Worm (Caenorhabditis elegans): ENCODE data around the gene pde-4.
A peak's percentile ranks its signal among the peaks of the same experiment; 100 is the strongest.

Gene pde-4

DNA sequence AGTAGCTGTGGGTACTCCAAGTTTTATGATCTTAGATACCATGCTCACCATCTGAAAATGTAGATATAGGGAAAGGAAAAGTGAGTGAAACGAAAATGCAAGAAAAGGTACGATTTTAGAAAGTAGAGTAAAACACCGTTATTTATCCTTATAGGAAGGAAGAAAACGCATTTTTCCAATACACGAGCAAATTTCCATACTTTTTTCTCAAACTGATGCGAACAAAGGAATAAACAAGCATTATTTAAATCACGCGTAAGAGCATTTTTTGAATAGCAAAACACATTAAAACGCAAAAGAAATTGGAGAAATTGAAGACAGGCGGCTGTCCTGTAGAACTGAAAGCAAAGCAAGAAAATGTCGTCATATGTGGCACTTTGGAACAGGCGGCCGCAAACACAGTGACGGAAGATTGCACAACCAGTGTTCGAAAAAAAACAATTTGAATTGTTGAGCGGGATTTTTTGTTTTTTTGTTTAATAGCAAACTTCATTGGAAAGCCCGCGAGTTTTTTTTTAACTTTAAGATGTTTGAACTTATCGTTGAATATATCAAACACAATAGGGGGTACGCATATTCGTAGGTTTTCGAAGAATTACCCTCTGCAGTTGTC, 52.2 kb downstream of the pde-4 start, which contains the start of gene pgam-5 (continued):
- TF ChIP-seq lsl-1 (GFP tag; optimal IDR thresholded peaks at IDR 0.05) = peak; percentile 58
- TF ChIP-seq nhr-27 (tag; optimal IDR thresholded peaks at IDR 0.05) = no peak
- peak; percentile 71; the same call in 1 of the 2 replicates for TF ChIP-seq ceh-91 (GFP tag; IDR thresholded peaks at IDR 0.05)
- no peak for TF ChIP-seq nfya-2 (GFP tag; IDR thresholded peaks at IDR 0.05)
- TF ChIP-seq Y56A3A.18 (GFP tag; IDR thresholded peaks at IDR 0.05) = no peak
- TF ChIP-seq F39B2.1 (GFP tag; IDR thresholded peaks at IDR 0.05) = no peak
- TF ChIP-seq Y53F4B.3 (GFP tag; IDR thresholded peaks at IDR 0.05) = no peak
- no peak for TF ChIP-seq bed-2 (GFP tag; IDR thresholded peaks at IDR 0.05)
- TF ChIP-seq attf-3 (GFP tag; conservative IDR thresholded peaks at IDR 0.05) = no peak
- no peak for TF ChIP-seq pbrm-1 (GFP tag; IDR thresholded peaks at IDR 0.05)
- TF ChIP-seq dpff-1 (tag; optimal IDR thresholded peaks at IDR 0.05) = no peak
- TF ChIP-seq T07F8.4 (tag; optimal IDR thresholded peaks at IDR 0.05) = no peak
- no peak for TF ChIP-seq ceh-79 (tag; optimal IDR thresholded peaks at IDR 0.05)
- no peak for TF ChIP-seq gei-17 (GFP tag; optimal IDR thresholded peaks at IDR 0.05)
- TF ChIP-seq die-1 (tag; optimal IDR thresholded peaks at IDR 0.05) = no peak
- no peak for TF ChIP-seq ZK185.1 (tag; optimal IDR thresholded peaks at IDR 0.05; ENCODE audit: poor library complexity, severe bottlenecking)
- no peak for TF ChIP-seq tlf-1 (GFP tag; optimal IDR thresholded peaks at IDR 0.05)
- TF ChIP-seq madf-6 (GFP tag; IDR thresholded peaks at IDR 0.05) = peak; percentile 93
- TF ChIP-seq B0336.3 (GFP tag; IDR thresholded peaks at IDR 0.05) = no peak
- no peak for TF ChIP-seq F55B11.4 (tag; optimal IDR thresholded peaks at IDR 0.05; ENCODE audit: borderline replicate concordance, insufficient read depth)
- no peak for TF ChIP-seq somi-1 (GFP tag; optimal IDR thresholded peaks at IDR 0.05)
- no peak for TF ChIP-seq lin-35 (GFP tag; optimal IDR thresholded peaks at IDR 0.05)
- no peak for TF ChIP-seq ztf-6 (GFP tag; IDR thresholded peaks at IDR 0.05)
- TF ChIP-seq ztf-22 (GFP tag; optimal IDR thresholded peaks at IDR 0.05) = no peak
- TF ChIP-seq ceh-58 (GFP tag; IDR thresholded peaks at IDR 0.05) = no peak
- TF ChIP-seq let-607 (tag; optimal IDR thresholded peaks at IDR 0.05) = no peak
- no peak for TF ChIP-seq F23B12.7 (tag; optimal IDR thresholded peaks at IDR 0.05; ENCODE audit: insufficient read depth)
- peak; percentile 80 for TF ChIP-seq madf-8 (GFP tag; conservative IDR thresholded peaks at IDR 0.05)
- peak; percentile 49; the same call in 1 of the 2 replicates for TF ChIP-seq F33H1.4 (GFP tag; IDR thresholded peaks at IDR 0.05)
- TF ChIP-seq him-1 (tag; optimal IDR thresholded peaks at IDR 0.05) = no peak
- no peak for TF ChIP-seq B0261.1 (tag; optimal IDR thresholded peaks at IDR 0.05)
- TF ChIP-seq xnd-1 (tag; optimal IDR thresholded peaks at IDR 0.05) = peak; percentile 61
- peak; percentile 51 for TF ChIP-seq dpl-1 (GFP tag; optimal IDR thresholded peaks at IDR 0.05)
- no peak for TF ChIP-seq nhr-80 (tag; optimal IDR thresholded peaks at IDR 0.05)
- TF ChIP-seq rcor-1 (GFP tag; IDR thresholded peaks at IDR 0.05) = 0 out of 2 replicates have a peak, but pooled peaks have one; percentile 22
- no peak for TF ChIP-seq tbx-9 (tag; optimal IDR thresholded peaks at IDR 0.05; ENCODE audit: borderline replicate concordance)
- no peak for TF ChIP-seq nhr-179 (tag; optimal IDR thresholded peaks at IDR 0.05)
- no peak for TF ChIP-seq sdz-38 (tag; optimal IDR thresholded peaks at IDR 0.05)
- no peak for TF ChIP-seq hrde-1 (tag; optimal IDR thresholded peaks at IDR 0.05; ENCODE audit: borderline replicate concordance)
- no peak for TF ChIP-seq mes-4 (tag; optimal IDR thresholded peaks at IDR 0.05)
- TF ChIP-seq dox-1 (GFP tag; IDR thresholded peaks at IDR 0.05) = peak; percentile 46
- no peak for TF ChIP-seq lsy-27 (tag; optimal IDR thresholded peaks at IDR 0.05; ENCODE audit: borderline replicate concordance, insufficient read depth)
- no peak for TF ChIP-seq zim-3 (tag; optimal IDR thresholded peaks at IDR 0.05)
- peak; percentile 72 for TF ChIP-seq lin-54 (GFP tag; optimal IDR thresholded peaks at IDR 0.05)
- no peak for TF ChIP-seq sptf-2 (GFP tag; optimal IDR thresholded peaks at IDR 0.05)
- TF ChIP-seq aptf-3 (GFP tag; IDR thresholded peaks at IDR 0.05) = no peak
- TF ChIP-seq Y79H2A.3 (GFP tag; conservative IDR thresholded peaks at IDR 0.05) = 0 out of 2 replicates have a peak, but pooled peaks have one; percentile 23
- TF ChIP-seq fkh-3 (tag; optimal IDR thresholded peaks at IDR 0.05) = no peak

All from whole organism, young adult.